Fruit fly (Drosophila melanogaster) whole organism, embryonic: ENCODE measurements around the gene CG6927.
A peak's percentile ranks its signal among the peaks of the same experiment; 100 is the strongest.

Experiments
- Abd-B ChIP-seq: fragments of 200-800 bp; sonication (Bioruptor generic); optimal IDR thresholded peaks from 2 replicates; lab custom pipeline; 2018; ENCODE audit warnings: missing biosample characterization, mild to moderate bottlenecking, missing genetic modification characterization, moderate library complexity
- Bdp1 ChIP-seq: fragments of 200-800 bp; sonication (Bioruptor generic); optimal IDR thresholded peaks from 3 replicates; lab custom pipeline; 2016; ENCODE audit warnings: missing biosample characterization, missing genetic modification characterization
- Bgb ChIP-seq: fragments of 200-800 bp; sonication (Bioruptor generic); IDR thresholded peaks from 2 replicates; pipeline ENCODE4 v1.3.6; 2022; ENCODE audit warnings: missing biosample characterization, missing genetic modification characterization; ENCODE audit not compliant: partially characterized antibody
- CG10959 ChIP-seq: fragments of 200-800 bp; sonication (Bioruptor generic); IDR thresholded peaks from 2 replicates; pipeline ENCODE4 v1.3.6; 2022; ENCODE audit warnings: missing biosample characterization, missing genetic modification characterization
- CG14050 ChIP-seq: fragments of 200-800 bp; sonication (Bioruptor generic); IDR thresholded peaks from 3 replicates; pipeline ENCODE4 v1.3.6; 2022; ENCODE audit warnings: missing biosample characterization, missing genetic modification characterization
- CG18011 ChIP-seq: fragments of 200-800 bp; sonication (Bioruptor generic); optimal IDR thresholded peaks from 2 replicates; lab custom pipeline; 2017; ENCODE audit warnings: missing biosample characterization, missing genetic modification characterization, mild to moderate bottlenecking, moderate library complexity, missing genotype
- CG18262 ChIP-seq: fragments of 200-800 bp; optimal IDR thresholded peaks from 3 replicates; lab custom pipeline; 2019; ENCODE audit warnings: missing biosample characterization, mild to moderate bottlenecking, missing genetic modification characterization, moderate library complexity
- CG4820 ChIP-seq: fragments of 200-800 bp; sonication (Bioruptor generic); optimal IDR thresholded peaks from 3 replicates; lab custom pipeline; 2016; ENCODE audit warnings: missing biosample characterization, missing genetic modification characterization
- CG6175 ChIP-seq: fragments of 200-800 bp; sonication (Bioruptor generic); IDR thresholded peaks from 3 replicates; pipeline ENCODE4 v1.3.6; 2022; ENCODE audit warnings: missing biosample characterization, missing genetic modification characterization
- CG6765 ChIP-seq: fragments of 200-800 bp; sonication (Bioruptor generic); optimal IDR thresholded peaks from 3 replicates; lab custom pipeline; 2017; ENCODE audit warnings: missing biosample characterization, mild to moderate bottlenecking, missing genetic modification characterization
- CG7963 ChIP-seq: fragments of 200-800 bp; sonication (Bioruptor generic); IDR thresholded peaks from 3 replicates; pipeline ENCODE4 v1.3.6; 2022; ENCODE audit warnings: missing biosample characterization, missing genetic modification characterization; ENCODE audit not compliant: partially characterized antibody
- CG8924 ChIP-seq: fragments of 200-800 bp; optimal IDR thresholded peaks from 3 replicates; lab custom pipeline; 2019; ENCODE audit warnings: missing biosample characterization, mild to moderate bottlenecking, missing genetic modification characterization, moderate library complexity
- Dbx ChIP-seq: fragments of 200-800 bp; sonication (Bioruptor generic); IDR thresholded peaks from 3 replicates; pipeline ENCODE4 v1.3.6; 2022; ENCODE audit warnings: missing biosample characterization, missing genetic modification characterization
- Dfd ChIP-seq, 2 experiments: fragments of >200 bp; optimal IDR thresholded peaks; 2 replicates each; lab custom pipeline; 2017; ENCODE audit warnings: missing biosample characterization in 2 of 2, missing genetic modification characterization in 2 of 2
- Dip3 ChIP-seq: fragments of 200-800 bp; sonication (Bioruptor generic); optimal IDR thresholded peaks from 3 replicates; lab custom pipeline; 2016; ENCODE audit warnings: missing biosample characterization, missing genetic modification characterization
- Fer1 ChIP-seq: fragments of 200-800 bp; sonication (Bioruptor generic); optimal IDR thresholded peaks from 2 replicates; lab custom pipeline; 2017; ENCODE audit warnings: missing biosample characterization, mild to moderate bottlenecking, missing genetic modification characterization
- HLH54F ChIP-seq: fragments of 200-800 bp; sonication (Bioruptor generic); optimal IDR thresholded peaks from 3 replicates; lab custom pipeline; 2016; ENCODE audit warnings: missing biosample characterization, missing genetic modification characterization
- HLHmδ ChIP-seq: fragments of 200-800 bp; sonication (Bioruptor generic); optimal IDR thresholded peaks from 2 replicates; lab custom pipeline; 2018; ENCODE audit warnings: missing biosample characterization, mild to moderate bottlenecking, missing genetic modification characterization, moderate library complexity
- Hr78 ChIP-seq, 2 experiments: fragments of 200-800 bp in 1 of 2; fragments of >200 bp in 1 of 2; sonication (Bioruptor generic) in 1 of 2; optimal IDR thresholded peaks; 2 replicates each; lab custom pipeline; 2017 to 2019; ENCODE audit warnings: missing biosample characterization in 2 of 2, missing genetic modification characterization in 2 of 2, mild to moderate bottlenecking in 1 of 2, moderate library complexity in 1 of 2
- MESR4 ChIP-seq: fragments of 200-800 bp; sonication (Bioruptor generic); optimal IDR thresholded peaks from 2 replicates; lab custom pipeline; 2018; ENCODE audit warnings: missing biosample characterization, mild to moderate bottlenecking, missing genetic modification characterization, moderate library complexity
- Mad ChIP-seq: fragments of 200-800 bp; sonication (Bioruptor generic); optimal IDR thresholded peaks from 2 replicates; lab custom pipeline; 2016; ENCODE audit warnings: missing biosample characterization, missing genetic modification characterization
- Meics ChIP-seq: fragments of 200-800 bp; sonication (Bioruptor generic); optimal IDR thresholded peaks from 2 replicates; lab custom pipeline; 2017; ENCODE audit warnings: missing biosample characterization, mild to moderate bottlenecking, missing genetic modification characterization
- Nf-YB ChIP-seq: fragments of 200-800 bp; sonication (Bioruptor generic); optimal IDR thresholded peaks from 3 replicates; lab custom pipeline; 2019; ENCODE audit warnings: missing biosample characterization, mild to moderate bottlenecking, missing genetic modification characterization, moderate library complexity
- Optix ChIP-seq: fragments of 200-800 bp; sonication (Bioruptor generic); IDR thresholded peaks from 3 replicates; pipeline ENCODE4 v1.3.6; 2022; ENCODE audit warnings: missing biosample characterization, missing genetic modification characterization
- TFAM ChIP-seq: fragments of 200-800 bp; sonication (Bioruptor generic); optimal IDR thresholded peaks from 2 replicates; lab custom pipeline; 2017; ENCODE audit warnings: missing biosample characterization, missing genetic modification characterization, inconsistent platforms
- Vsx1 ChIP-seq: fragments of 200-800 bp; sonication (Bioruptor generic); optimal IDR thresholded peaks from 2 replicates; lab custom pipeline; 2017; ENCODE audit warnings: missing biosample characterization, mild to moderate bottlenecking, missing genetic modification characterization, missing genetic modification reagents
- abd-A ChIP-seq: fragments of 200-800 bp; sonication (Bioruptor generic); optimal IDR thresholded peaks from 3 replicates; lab custom pipeline; 2019; ENCODE audit warnings: missing biosample characterization, mild to moderate bottlenecking, missing genetic modification characterization, moderate library complexity
- amos ChIP-seq: fragments of 200-800 bp; sonication (Bioruptor generic); IDR thresholded peaks from 2 replicates; pipeline ENCODE4 v1.3.6; 2022; ENCODE audit warnings: missing biosample characterization, missing genetic modification characterization; ENCODE audit not compliant: partially characterized antibody
- corto ChIP-seq: fragments of 200-800 bp; sonication (Bioruptor generic); optimal IDR thresholded peaks from 2 replicates; lab custom pipeline; 2016; ENCODE audit warnings: missing biosample characterization, mild to moderate bottlenecking, missing genetic modification characterization, moderate library complexity
- disco-r ChIP-seq: fragments of 200-800 bp; sonication (Bioruptor generic); optimal IDR thresholded peaks from 2 replicates; lab custom pipeline; 2016; ENCODE audit warnings: missing biosample characterization, missing genetic modification characterization
- fd96Cb ChIP-seq: fragments of 200-800 bp; sonication (Bioruptor generic); optimal IDR thresholded peaks from 2 replicates; lab custom pipeline; 2018; ENCODE audit warnings: missing biosample characterization, mild to moderate bottlenecking, missing genetic modification characterization, moderate library complexity
- gro ChIP-seq: fragments of 200-800 bp; sonication (Bioruptor generic); optimal IDR thresholded peaks from 2 replicates; lab custom pipeline; 2016; ENCODE audit warnings: missing biosample characterization, missing genetic modification characterization
- gsb-n ChIP-seq: fragments of 200-800 bp; sonication (Bioruptor generic); optimal IDR thresholded peaks from 3 replicates; lab custom pipeline; 2018; ENCODE audit warnings: missing biosample characterization, mild to moderate bottlenecking, missing genetic modification characterization
- gt ChIP-seq: fragments of 200-800 bp; sonication (Bioruptor generic); IDR thresholded peaks from 2 replicates; pipeline ENCODE4 v1.3.6; 2022; ENCODE audit warnings: missing biosample characterization, missing genetic modification characterization
- hb ChIP-seq: fragments of 200-800 bp; sonication (Bioruptor generic); IDR thresholded peaks from 3 replicates; pipeline ENCODE4 v1.3.6; 2022; ENCODE audit warnings: missing biosample characterization, missing genetic modification characterization; ENCODE audit not compliant: partially characterized antibody
- knrl ChIP-seq: fragments of 200-800 bp; sonication (Bioruptor generic); IDR thresholded peaks from 3 replicates; pipeline ENCODE4 v1.3.6; 2022; ENCODE audit warnings: missing biosample characterization, missing genetic modification characterization; ENCODE audit not compliant: partially characterized antibody
- lab ChIP-seq: fragments of 200-800 bp; sonication (Bioruptor generic); optimal IDR thresholded peaks from 3 replicates; lab custom pipeline; 2017; ENCODE audit warnings: missing biosample characterization, missing genetic modification characterization, mild to moderate bottlenecking, moderate library complexity, missing genetic modification reagents
- luna ChIP-seq: fragments of 200-800 bp; sonication (Bioruptor generic); optimal IDR thresholded peaks from 2 replicates; lab custom pipeline; 2016; ENCODE audit warnings: missing biosample characterization, missing genetic modification characterization
- mld ChIP-seq: fragments of 200-800 bp; sonication (Bioruptor generic); IDR thresholded peaks from 3 replicates; pipeline ENCODE4 v1.3.6; 2022; ENCODE audit warnings: missing biosample characterization, missing genetic modification characterization; ENCODE audit not compliant: partially characterized antibody
- pb ChIP-seq: fragments of 200-800 bp; sonication (Bioruptor generic); optimal IDR thresholded peaks from 3 replicates; lab custom pipeline; 2016; ENCODE audit warnings: missing biosample characterization, missing genetic modification characterization
- sens-2 ChIP-seq: fragments of 200-800 bp; sonication (Bioruptor generic); IDR thresholded peaks from 2 replicates; pipeline ENCODE4 v1.3.6; 2022; ENCODE audit warnings: missing biosample characterization, missing genetic modification characterization
- seq ChIP-seq: fragments of 200-800 bp; sonication (Bioruptor generic); IDR thresholded peaks from 2 replicates; pipeline ENCODE4 v1.3.6; 2022; ENCODE audit warnings: missing biosample characterization, missing genetic modification characterization
- slou ChIP-seq: fragments of 200-800 bp; sonication (Bioruptor generic); optimal IDR thresholded peaks from 3 replicates; lab custom pipeline; 2016; ENCODE audit warnings: missing biosample characterization, missing genetic modification characterization
- slp2 ChIP-seq: fragments of 200-800 bp; sonication (Bioruptor generic); optimal IDR thresholded peaks from 2 replicates; lab custom pipeline; 2016; ENCODE audit warnings: missing biosample characterization, missing genetic modification characterization
- sqz ChIP-seq: fragments of 200-800 bp; sonication (Bioruptor generic); optimal IDR thresholded peaks from 3 replicates; lab custom pipeline; 2018; ENCODE audit warnings: missing biosample characterization, mild to moderate bottlenecking, missing genetic modification characterization
- yki ChIP-seq: fragments of >200 bp; optimal IDR thresholded peaks from 3 replicates; lab custom pipeline; 2018
- zen2 ChIP-seq: fragments of 200-800 bp; sonication (Bioruptor generic); IDR thresholded peaks from 3 replicates; pipeline ENCODE4 v1.3.6; 2022; ENCODE audit warnings: missing biosample characterization, missing genetic modification characterization; ENCODE audit not compliant: partially characterized antibody
- zfh2 ChIP-seq: fragments of 200-800 bp; sonication (Bioruptor generic); optimal IDR thresholded peaks from 2 replicates; lab custom pipeline; 2016; ENCODE audit warnings: missing biosample characterization, missing genetic modification characterization

The CG6927 gene

DNA sequence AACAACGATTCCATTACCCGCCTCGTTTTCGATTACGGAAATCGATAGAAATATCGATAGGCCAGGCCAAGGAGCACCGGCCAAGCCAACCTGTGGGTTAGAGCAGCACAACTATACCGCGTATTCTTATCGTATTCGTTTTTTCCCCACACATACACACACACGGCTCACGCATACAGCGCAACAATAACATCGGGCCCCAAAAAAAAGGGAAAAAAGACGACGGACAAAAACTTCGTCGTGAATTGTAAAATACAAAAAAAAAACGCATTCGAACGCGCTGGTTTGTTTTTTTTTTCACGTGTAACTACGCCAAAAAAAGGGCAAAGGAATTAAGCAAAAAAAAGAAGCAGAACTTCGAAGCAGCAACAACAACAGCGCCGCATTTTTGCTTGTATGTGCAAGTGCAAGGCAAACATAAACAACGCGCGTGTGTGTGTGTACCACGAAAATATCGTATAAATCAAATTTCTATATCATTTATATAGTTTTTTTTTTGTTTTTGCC, 2.3 kb downstream of the CG6927 start, which contains the start of gene CG32772 (continued):
- TF ChIP-seq abd-A (tag; lab: Kevin White, UChicago) (peak; percentile 10), zen2 (peak; percentile 71), CG7963 (GFP tag; lab: Robert Waterston, UW) (peak; percentile 80), CG8924 (tag; lab: Kevin White, UChicago) (no peak), gro (peak; percentile 1), Dfd (GFP tag; optimal IDR thresholded peaks at IDR 0.05; lab: Kevin White, UChicago) (no peak), CG4820 (no peak), MESR4 (GFP tag; lab: Kevin White, UChicago) (peak; percentile 29), Nf-YB (no peak), amos (peak; percentile 81), seq (GFP tag; lab: Robert Waterston, UW) (no peak), mld (GFP tag; lab: Robert Waterston, UW) (peak; percentile 72; the same call in 1 of the 3 replicates), Bgb (peak; percentile 89), knrl (peak; percentile 69), sqz (GFP tag; lab: Kevin White, UChicago) (peak; percentile 87)

DNA sequence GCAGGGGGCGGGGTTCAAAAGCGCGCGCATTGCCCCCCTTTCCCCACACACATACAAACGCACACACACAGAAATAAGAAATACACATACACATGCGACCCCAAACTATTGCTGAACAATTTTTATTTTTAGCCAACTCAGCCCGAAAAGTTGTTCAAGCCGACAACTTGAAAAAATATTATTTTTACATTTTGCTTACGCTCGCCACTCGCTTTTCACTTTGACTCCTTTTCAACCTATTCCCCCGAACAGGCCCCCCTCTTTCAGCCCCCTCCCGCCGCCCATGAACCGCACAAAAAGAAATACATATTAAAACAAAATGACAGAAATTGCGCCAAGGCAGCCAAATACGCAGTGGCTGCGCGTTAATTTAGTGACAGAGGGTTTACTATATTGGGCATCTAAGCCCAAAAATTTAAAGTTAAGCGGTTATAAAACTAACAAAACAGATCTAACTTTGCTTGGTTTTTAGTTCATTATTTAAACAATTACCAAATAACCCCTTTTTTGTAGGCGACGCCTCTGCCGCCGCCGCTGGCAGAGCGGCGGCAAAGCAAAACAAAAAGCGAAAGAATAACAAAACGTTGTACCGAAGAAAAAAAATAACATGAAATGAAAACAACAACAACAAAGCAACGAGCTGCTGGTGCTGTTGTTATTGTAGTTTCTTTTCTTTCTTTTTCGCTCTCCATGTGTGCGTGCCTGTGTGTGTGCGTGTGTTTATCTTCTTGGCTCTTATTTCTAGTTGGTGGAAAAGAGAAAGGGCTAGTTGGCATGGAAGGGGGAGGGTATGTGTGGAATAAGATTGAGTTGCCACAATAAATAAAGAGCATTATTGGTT, 3.5 kb downstream of the CG6927 start:
- TF ChIP-seq Optix (GFP tag; lab: Robert Waterston, UW) (peak; percentile 100), slou (GFP tag; lab: Kevin White, UChicago) (peak; percentile 99), Vsx1 (peak; percentile 99), CG6175 (peak; percentile 99), Meics (GFP tag; lab: Kevin White, UChicago) (peak; percentile 100), pb (GFP tag; lab: Kevin White, UChicago) (peak; percentile 99), CG10959 (GFP tag; lab: Robert Waterston, UW) (peak; percentile 99), CG18262 (peak; percentile 100), Bdp1 (GFP tag; lab: Kevin White, UChicago) (peak; percentile 95), corto (GFP tag; lab: Kevin White, UChicago) (peak; percentile 99), CG6765 (GFP tag; lab: Kevin White, UChicago) (peak; percentile 100), Dbx (GFP tag; lab: Robert Waterston, UW) (peak; percentile 100), fd96Cb (tag; lab: Kevin White, UChicago) (peak; percentile 100), gsb-n (tag; lab: Kevin White, UChicago) (peak; percentile 100), CG14050 (GFP tag; lab: Robert Waterston, UW) (peak; percentile 100), HLH54F (GFP tag; lab: Kevin White, UChicago) (peak; percentile 100), CG18011 (GFP tag; lab: Kevin White, UChicago) (peak; percentile 94), gt (GFP tag; lab: Robert Waterston, UW) (peak; percentile 99), sens-2 (GFP tag; lab: Robert Waterston, UW) (peak; percentile 100), Fer1 (peak; percentile 100), Hr78 (GFP tag; optimal IDR thresholded peaks at IDR 0.05; lab: Kevin White, UChicago) (peak in 1 of 2 experiments; percentile 98), luna (peak; percentile 99), Mad (peak; percentile 100), TFAM (GFP tag; lab: Kevin White, UChicago) (peak; percentile 97), HLHmδ (GFP tag; lab: Kevin White, UChicago) (no peak), lab (GFP tag; lab: Kevin White, UChicago) (peak; percentile 100), yki (lab: Kevin White, UChicago) (no peak), slp2 (peak; percentile 100), Abd-B (peak; percentile 100), hb (GFP tag; lab: Robert Waterston, UW) (no peak), Dip3 (peak; percentile 100), zfh2 (GFP tag; lab: Kevin White, UChicago) (peak; percentile 100), disco-r (GFP tag; lab: Kevin White, UChicago) (peak; percentile 99)
